Fruit fly (Drosophila melanogaster): ENCODE measurements around the gene CG12811.

DNA sequence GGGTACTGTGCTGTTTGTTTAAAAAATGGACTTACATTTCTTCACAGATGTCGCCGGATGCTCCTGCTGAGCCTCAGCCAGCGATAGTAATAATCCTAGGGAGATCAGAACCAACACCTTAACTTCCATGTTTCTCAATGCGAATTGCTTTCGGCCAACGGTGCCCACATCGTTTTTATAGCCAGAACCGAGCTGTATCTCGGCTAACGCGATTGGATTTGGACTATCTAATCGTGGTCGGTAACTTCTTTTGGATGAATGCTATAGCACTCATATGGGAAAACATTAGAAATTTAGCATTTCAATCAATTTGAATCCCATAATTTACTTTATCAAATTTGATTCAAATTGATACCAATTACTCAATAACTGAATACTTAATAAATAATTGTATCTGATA, 7.4 kb upstream of the CG12811 start, which contains the start of gene Npc2d:
- no peak for TF ChIP-seq CG8478 (optimal IDR thresholded peaks at IDR 0.05)
- no peak for TF ChIP-seq CTCF (optimal IDR thresholded peaks at IDR 0.05)
